Worm (Caenorhabditis elegans) whole organism, mixed stage, embryonic: Measurements from ENCODE around the gene bath-47.
"Not testable (repeated sequence)": the region's sequence is repeated elsewhere in the genome, so short reads cannot be mapped to it uniquely, and the experiment has no call there.

Experiments
- M03D4.4 ChIP-seq: sonication (generic microtip); optimal IDR thresholded peaks from 2 replicates; lab custom pipeline; 2017; ENCODE audit warnings: mild to moderate bottlenecking, missing genetic modification characterization, missing compliant biosample characterization
- blmp-1 ChIP-seq: fragments of 150-350 bp; optimal IDR thresholded peaks from 2 replicates; lab custom pipeline; 2014; ENCODE audit warnings: missing biosample characterization, missing genetic modification characterization
- ceh-39 ChIP-seq: fragments of 150-350 bp; optimal IDR thresholded peaks from 2 replicates; lab custom pipeline; 2014; ENCODE audit warnings: missing biosample characterization, missing genetic modification characterization
- ceh-43 ChIP-seq: fragments of 200-800 bp; sonication (Bioruptor generic); optimal IDR thresholded peaks from 2 replicates; lab custom pipeline; 2018; ENCODE audit warnings: mild to moderate bottlenecking, missing genetic modification characterization, moderate library complexity, missing compliant biosample characterization
- ceh-83 ChIP-seq: fragments of 200-800 bp; sonication (Bioruptor generic); optimal IDR thresholded peaks from 2 replicates; lab custom pipeline; 2018; ENCODE audit warnings: mild to moderate bottlenecking, missing genetic modification characterization, missing compliant biosample characterization
- ces-1 ChIP-seq: fragments of 150-350 bp; optimal IDR thresholded peaks from 2 replicates; lab custom pipeline; 2014; ENCODE audit warnings: missing biosample characterization, missing genetic modification reagents, missing genetic modification characterization
- cnd-1 ChIP-seq: fragments of 200-800 bp; sonication (Bioruptor generic); optimal IDR thresholded peaks from 2 replicates; lab custom pipeline; 2018; ENCODE audit warnings: mild to moderate bottlenecking, missing genetic modification characterization, missing compliant biosample characterization
- drap-1 ChIP-seq: fragments of 200-800 bp; sonication (Bioruptor generic); optimal IDR thresholded peaks from 3 replicates; lab custom pipeline; 2018; ENCODE audit warnings: mild to moderate bottlenecking, missing genetic modification characterization, missing compliant biosample characterization
- elt-1 ChIP-seq: sonication (generic microtip); optimal IDR thresholded peaks from 2 replicates; lab custom pipeline; 2017; ENCODE audit warnings: missing genetic modification characterization, mild to moderate bottlenecking, missing compliant biosample characterization, antibody characterized with exemption, moderate library complexity, borderline replicate concordance; ENCODE audit not compliant: insufficient read depth
- flh-1 ChIP-seq: fragments of 200-800 bp; sonication (Bioruptor generic); optimal IDR thresholded peaks from 2 replicates; lab custom pipeline; 2018; ENCODE audit warnings: mild to moderate bottlenecking, missing genetic modification characterization, moderate library complexity, missing compliant biosample characterization
- ham-2 ChIP-seq: fragments of 200-800 bp; sonication (Bioruptor generic); optimal IDR thresholded peaks from 2 replicates; lab custom pipeline; 2018; ENCODE audit warnings: mild to moderate bottlenecking, missing genetic modification characterization, missing compliant biosample characterization
- hlh-1 ChIP-seq: fragments of 150-350 bp; optimal IDR thresholded peaks from 2 replicates; lab custom pipeline; 2014; ENCODE audit warnings: missing biosample characterization, missing genetic modification reagents, missing genetic modification characterization
- lin-13 ChIP-seq: fragments of 150-350 bp; optimal IDR thresholded peaks from 2 replicates; lab custom pipeline; 2014; ENCODE audit warnings: missing biosample characterization, missing genetic modification characterization
- lin-32 ChIP-seq: fragments of 200-800 bp; sonication (Bioruptor generic); optimal IDR thresholded peaks from 2 replicates; lab custom pipeline; 2018; ENCODE audit warnings: mild to moderate bottlenecking, missing genetic modification characterization, missing compliant biosample characterization
- lsy-2 ChIP-seq: fragments of 150-350 bp; optimal IDR thresholded peaks from 2 replicates; lab custom pipeline; 2014; ENCODE audit warnings: missing biosample characterization, missing genetic modification characterization
- mab-5 ChIP-seq: fragments of 150-350 bp; optimal IDR thresholded peaks from 2 replicates; lab custom pipeline; 2014; ENCODE audit warnings: missing biosample characterization, missing genetic modification characterization
- mep-1 ChIP-seq: fragments of 150-350 bp; optimal IDR thresholded peaks from 2 replicates; lab custom pipeline; 2017; ENCODE audit warnings: missing biosample characterization, missing genetic modification reagents, missing genetic modification characterization, inconsistent platforms
- mls-2 ChIP-seq: sonication (generic microtip); optimal IDR thresholded peaks from 2 replicates; lab custom pipeline; 2016; ENCODE audit warnings: mild to moderate bottlenecking, missing genetic modification characterization, moderate library complexity, missing compliant biosample characterization
- nhr-12 ChIP-seq: fragments of 150-350 bp; optimal IDR thresholded peaks from 2 replicates; lab custom pipeline; 2014; ENCODE audit warnings: missing biosample characterization, missing genetic modification characterization
- nhr-2 ChIP-seq: fragments of 150-350 bp; optimal IDR thresholded peaks from 2 replicates; lab custom pipeline; 2014; ENCODE audit warnings: missing biosample characterization, missing genetic modification characterization
- nhr-237 ChIP-seq: fragments of 150-350 bp; optimal IDR thresholded peaks from 2 replicates; lab custom pipeline; 2014; ENCODE audit warnings: missing biosample characterization, missing genetic modification characterization
- nhr-76 ChIP-seq: sonication (generic microtip); optimal IDR thresholded peaks from 2 replicates; lab custom pipeline; 2017; ENCODE audit warnings: missing biosample characterization, missing genetic modification characterization
- pha-4 ChIP-seq: fragments of 150-350 bp; optimal IDR thresholded peaks from 2 replicates; lab custom pipeline; 2018; ENCODE audit warnings: missing biosample characterization, missing genetic modification reagents, missing genetic modification characterization
- snpc-4 ChIP-seq: fragments of 150-350 bp; optimal IDR thresholded peaks from 2 replicates; lab custom pipeline; 2014; ENCODE audit warnings: missing biosample characterization, missing genetic modification characterization
- sptf-1 ChIP-seq: sonication (generic microtip); optimal IDR thresholded peaks from 2 replicates; lab custom pipeline; 2017; ENCODE audit warnings: mild to moderate bottlenecking, missing genetic modification characterization, moderate library complexity, missing compliant biosample characterization
- unc-120 ChIP-seq: sonication (generic microtip); optimal IDR thresholded peaks from 2 replicates; lab custom pipeline; 2017; ENCODE audit warnings: missing genetic modification characterization, missing compliant biosample characterization; ENCODE audit not compliant: poor library complexity, severe bottlenecking
- unc-39 ChIP-seq: fragments of 150-350 bp; optimal IDR thresholded peaks from 2 replicates; lab custom pipeline; 2014; ENCODE audit warnings: missing biosample characterization, missing genetic modification characterization
- unc-62 ChIP-seq: fragments of 150-350 bp; optimal IDR thresholded peaks from 2 replicates; lab custom pipeline; 2014; ENCODE audit warnings: missing biosample characterization, missing genetic modification reagents, missing genetic modification characterization
- zip-8 ChIP-seq: fragments of 150-350 bp; optimal IDR thresholded peaks from 2 replicates; lab custom pipeline; 2014; ENCODE audit warnings: missing biosample characterization, missing genetic modification characterization
- ztf-11 ChIP-seq: fragments of 150-350 bp; optimal IDR thresholded peaks from 2 replicates; lab custom pipeline; 2014; ENCODE audit warnings: missing biosample characterization, missing genetic modification characterization

bath-47 gene

DNA sequence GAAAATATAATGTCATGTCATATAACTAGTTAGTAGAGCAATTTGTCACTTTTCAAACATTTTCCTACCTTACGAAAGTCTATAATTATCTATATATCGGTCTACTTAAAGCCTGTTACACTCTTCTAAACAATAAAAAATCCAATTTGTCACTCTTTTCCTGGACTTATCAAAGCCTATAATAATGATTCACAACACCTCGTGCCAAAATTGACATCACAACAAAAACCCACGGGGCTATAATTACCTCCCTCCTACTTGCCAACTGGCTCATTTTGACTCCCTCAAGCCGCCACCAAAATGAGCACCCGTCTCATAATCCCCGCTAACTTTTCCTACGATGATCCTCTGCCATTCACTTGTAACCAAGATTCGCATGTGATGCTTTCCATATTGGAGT is 34.8 kb downstream of the bath-47 start, which contains the start of gene srg-20:
Gene srg-20, plus strand, starts transcription at position 301 of the 400 bp plus-strand sequence.
- TF ChIP-seq lin-32; ztf-11 (tag; lab: Kevin White, UChicago); elt-1 (tag; lab: Kevin White, UChicago): not testable (repeated sequence)

DNA sequence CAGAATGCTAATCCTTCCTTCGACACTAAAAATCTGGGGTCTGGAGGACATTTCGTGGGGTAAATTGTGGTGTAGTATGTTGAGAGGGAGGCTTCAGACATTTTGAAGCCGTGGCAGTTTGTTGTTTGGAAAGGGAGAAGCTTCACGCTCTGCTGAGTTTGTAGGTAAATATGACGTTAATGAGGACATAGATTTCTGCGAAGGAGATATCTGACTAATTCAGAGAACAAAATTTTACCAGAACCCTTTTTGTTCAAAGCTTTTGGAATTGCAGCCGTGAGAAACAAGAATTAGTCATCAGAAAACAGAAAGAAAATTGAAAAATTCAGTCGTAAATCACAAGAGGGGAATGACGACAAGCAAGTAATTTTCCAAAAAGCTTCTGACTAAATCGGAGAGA is 38.9 kb downstream of the bath-47 start, which contains the start of gene srh-72:
Gene srh-72, minus strand, starts transcription at position 101 of the 400 bp plus-strand sequence.
- TF ChIP-seq ces-1 (GFP tag; lab: Kevin White, UChicago) (no peak), ceh-43 (GFP tag; lab: Kevin White, UChicago) (no peak), elt-1 (tag; lab: Kevin White, UChicago) (no peak), ham-2 (GFP tag; lab: Kevin White, UChicago) (no peak), pha-4 (tag; lab: Kevin White, UChicago) (no peak), M03D4.4 (tag; lab: Kevin White, UChicago) (no peak), mls-2 (no peak), nhr-237 (tag; lab: Kevin White, UChicago) (no peak)

DNA sequence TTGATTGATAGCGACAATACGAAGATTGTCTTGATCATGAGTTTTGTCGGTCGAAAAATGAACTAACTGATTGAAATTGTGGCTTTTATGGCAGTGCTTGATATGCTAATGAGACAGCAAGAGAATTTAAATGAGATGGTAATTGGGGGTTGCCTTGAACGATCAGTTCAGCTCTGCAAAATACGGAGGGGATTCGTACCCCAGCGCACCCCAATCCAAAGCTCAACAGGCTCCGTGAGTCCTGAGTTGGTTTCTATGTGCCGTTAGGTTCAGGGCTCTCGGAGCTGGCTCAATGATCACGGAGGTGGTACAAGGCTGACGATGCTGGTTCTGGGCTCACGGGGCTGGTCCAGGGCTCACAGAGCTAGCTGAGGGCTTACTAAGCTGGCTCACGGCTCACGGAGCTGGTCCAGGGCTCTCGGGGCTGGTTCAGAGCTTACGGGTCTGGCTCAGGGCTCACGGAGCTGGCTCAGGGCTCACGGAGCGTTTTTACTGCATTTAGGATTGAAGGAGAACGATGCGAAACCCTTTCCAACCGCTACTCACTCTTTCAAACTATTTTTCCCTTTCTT is 43.3 kb downstream of the bath-47 start, which contains the start of gene ZC204.6:
Gene ZC204.6, minus strand, starts transcription at position 51 of the 572 bp plus-strand sequence.
- no peak for TF ChIP-seq unc-120 (tag; lab: Kevin White, UChicago)

DNA sequence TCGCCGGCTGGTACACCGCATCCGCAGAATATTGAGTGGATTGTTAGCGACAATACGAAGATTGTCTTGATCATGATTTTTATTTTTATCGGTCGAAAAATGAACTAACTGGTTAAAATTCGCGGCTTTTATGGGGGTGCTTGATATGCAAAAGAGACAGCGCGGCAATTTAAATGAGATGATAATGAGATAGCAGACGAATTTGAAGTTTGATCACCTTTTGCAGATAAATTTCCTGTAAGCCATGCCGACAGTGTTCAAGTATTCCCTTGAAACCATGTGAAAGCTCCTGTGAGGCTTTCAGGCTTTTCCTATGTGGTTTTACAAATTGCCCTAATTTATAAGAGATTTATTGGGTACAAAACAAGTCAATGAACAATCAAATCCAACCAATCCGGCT is 44.6 kb downstream of the bath-47 start, which contains the start of gene ZC204.17:
Gene ZC204.17, minus strand, starts transcription at position 101 of the 400 bp plus-strand sequence.
- TF ChIP-seq mep-1, result no peak

DNA sequence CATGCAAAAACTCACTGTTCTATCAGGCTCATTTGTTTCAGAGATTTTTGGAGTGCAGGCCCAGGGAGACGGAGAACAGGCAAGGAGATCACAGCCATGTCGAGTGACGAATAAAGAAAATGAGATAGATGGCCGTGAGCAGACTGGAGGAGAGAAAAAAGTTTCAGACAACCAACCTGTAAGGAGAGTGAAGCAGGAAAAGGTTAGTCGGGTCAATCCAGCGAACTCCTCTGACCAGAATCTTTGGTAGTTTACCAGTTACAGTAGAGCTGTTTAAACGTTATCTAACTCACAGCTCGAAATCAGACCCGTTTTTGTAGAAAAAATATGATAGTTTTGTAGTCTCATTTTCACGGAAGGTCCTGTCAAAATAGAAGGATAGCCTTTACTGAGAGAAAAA is 47.2 kb downstream of the bath-47 start, which contains the start of gene fbxb-21:
Gene fbxb-21, minus strand, starts transcription at position 101 of the 400 bp plus-strand sequence.
- TF ChIP-seq mls-2 (no peak), hlh-1 (tag; lab: Kevin White, UChicago) (no peak), ceh-83 (GFP tag; lab: Kevin White, UChicago) (no peak), nhr-76 (tag; lab: Kevin White, UChicago) (no peak), ceh-39 (no peak), zip-8 (tag; lab: Kevin White, UChicago) (no peak), unc-62 (GFP tag; lab: Kevin White, UChicago) (no peak), sptf-1 (tag; lab: Kevin White, UChicago) (no peak), drap-1 (no peak), nhr-12 (tag; lab: Kevin White, UChicago) (no peak), ces-1 (GFP tag; lab: Kevin White, UChicago) (no peak), blmp-1 (no peak), flh-1 (GFP tag; lab: Kevin White, UChicago) (no peak), lsy-2 (tag; lab: Kevin White, UChicago) (no peak)

DNA sequence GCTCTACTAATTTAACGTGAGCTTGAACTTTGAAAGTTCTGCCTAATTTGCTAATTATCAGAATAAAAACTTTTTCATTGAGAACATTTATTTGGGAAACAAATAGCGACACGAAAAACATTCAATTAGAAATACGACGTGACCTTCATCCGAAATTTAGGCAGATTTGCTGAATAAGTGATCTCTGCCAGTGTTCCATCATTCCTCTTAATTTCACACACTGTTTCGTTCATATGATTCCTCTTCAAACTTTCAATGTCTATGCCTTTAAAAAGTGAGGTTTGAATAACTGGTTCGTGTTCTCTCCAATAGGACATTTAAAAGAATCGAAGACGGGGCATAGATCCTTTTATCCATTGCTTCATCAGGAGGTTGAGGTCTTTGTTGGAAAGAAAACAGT is 48.9 kb downstream of the bath-47 start, which contains the start of gene fbxb-20:
Gene fbxb-20, minus strand, starts transcription at position 101 of the 400 bp plus-strand sequence.
- TF ChIP-seq ceh-83 (GFP tag; lab: Kevin White, UChicago) (no peak), blmp-1 (no peak), cnd-1 (tag; lab: Kevin White, UChicago) (no peak), nhr-237 (tag; lab: Kevin White, UChicago) (no peak), lin-13 (tag; lab: Kevin White, UChicago) (no peak), sptf-1 (tag; lab: Kevin White, UChicago) (no peak), nhr-2 (no peak), ztf-11 (tag; lab: Kevin White, UChicago) (no peak), zip-8 (tag; lab: Kevin White, UChicago) (no peak), nhr-12 (tag; lab: Kevin White, UChicago) (no peak), ceh-43 (GFP tag; lab: Kevin White, UChicago) (no peak), lin-32 (no peak), ceh-39 (no peak), snpc-4 (tag; lab: Kevin White, UChicago) (no peak), mab-5 (tag; lab: Kevin White, UChicago) (no peak), unc-120 (tag; lab: Kevin White, UChicago) (no peak), nhr-76 (tag; lab: Kevin White, UChicago) (no peak), M03D4.4 (tag; lab: Kevin White, UChicago) (no peak), unc-39 (no peak), ces-1 (GFP tag; lab: Kevin White, UChicago) (no peak)
- TF ChIP-seq, all 35 proteins: peak for 0
